Worm (Caenorhabditis elegans) whole organism, L1 larva: Measurements from ENCODE around the gene K10D11.6.

Experiments used
- C04F5.9 ChIP-seq: sonication (generic microtip); optimal IDR thresholded peaks from 2 replicates; lab custom pipeline; 2016; ENCODE audit warnings: missing genetic modification characterization, missing compliant biosample characterization
- C16A3.4 ChIP-seq: fragments of 150-350 bp; optimal IDR thresholded peaks from 2 replicates; lab custom pipeline; 2014; ENCODE audit warnings: missing biosample characterization, missing genetic modification characterization
- F16B12.6 ChIP-seq: fragments of 150-350 bp; optimal IDR thresholded peaks from 2 replicates; lab custom pipeline; 2014; ENCODE audit warnings: missing biosample characterization, missing genetic modification characterization
- Y116A8C.19 ChIP-seq: sonication (generic microtip); optimal IDR thresholded peaks from 2 replicates; lab custom pipeline; 2016; ENCODE audit warnings: missing compliant biosample characterization, missing genetic modification characterization, borderline replicate concordance
- aly-2 ChIP-seq: fragments of 150-350 bp; optimal IDR thresholded peaks from 2 replicates; lab custom pipeline; 2014; ENCODE audit warnings: missing biosample characterization, missing genetic modification characterization
- ceh-8 ChIP-seq: fragments of 200-800 bp; sonication (Bioruptor generic); optimal IDR thresholded peaks from 2 replicates; lab custom pipeline; 2018; ENCODE audit warnings: mild to moderate bottlenecking, missing genetic modification characterization, moderate library complexity, missing compliant biosample characterization
- ceh-82 ChIP-seq, 3 experiments: fragments of 150-350 bp in 1 of 3; sonication (generic microtip) in 2 of 3; optimal IDR thresholded peaks; 2 replicates each; lab custom pipeline; 2014 to 2017; ENCODE audit warnings: missing biosample characterization in 3 of 3, missing genetic modification characterization in 3 of 3
- ces-1 ChIP-seq: fragments of 150-350 bp; optimal IDR thresholded peaks from 2 replicates; lab custom pipeline; 2014; ENCODE audit warnings: missing biosample characterization, missing genetic modification reagents, missing genetic modification characterization
- efl-1 ChIP-seq, 4 experiments: fragments of 150-350 bp; optimal IDR thresholded peaks in 3 of 4; peaks in 1 of 4; 1 replicate in 1 of 4; 2 replicates in 3 of 4; lab custom pipeline; 2014; ENCODE audit warnings: missing biosample characterization in 2 of 4, missing genetic modification characterization in 2 of 4, missing genetic modification reagents in 2 of 4
- egl-13 ChIP-seq: sonication (generic microtip); optimal IDR thresholded peaks from 2 replicates; lab custom pipeline; 2016; ENCODE audit warnings: missing genotype, missing genetic modification reagents, missing genetic modification characterization, missing compliant biosample characterization
- egl-27 ChIP-seq, 2 experiments: fragments of 150-350 bp in 1 of 2; sonication (generic microtip); optimal IDR thresholded peaks; 3 replicates each; lab custom pipeline; 2017 to 2018; ENCODE audit warnings: missing biosample characterization in 2 of 2, missing genetic modification characterization in 2 of 2, missing genetic modification reagents in 2 of 2
- elt-2 ChIP-seq: sonication (generic microtip); optimal IDR thresholded peaks from 2 replicates; lab custom pipeline; 2016; ENCODE audit warnings: missing genetic modification characterization, mild to moderate bottlenecking, inconsistent platforms, missing compliant biosample characterization, missing genetic modification reagents
- ets-5 ChIP-seq: fragments of 200-800 bp; sonication (Bioruptor generic); IDR thresholded peaks from 2 replicates; pipeline ENCODE4 v1.3.6; 2022; ENCODE audit warnings: missing genetic modification characterization, missing compliant biosample characterization
- fkh-10 ChIP-seq: sonication (generic microtip); optimal IDR thresholded peaks from 2 replicates; lab custom pipeline; 2017; ENCODE audit warnings: missing biosample characterization, missing genetic modification reagents, missing genetic modification characterization
- fkh-4 ChIP-seq: sonication (generic microtip); optimal IDR thresholded peaks from 2 replicates; lab custom pipeline; 2016; ENCODE audit warnings: missing compliant biosample characterization, missing genetic modification characterization, borderline replicate concordance
- fkh-8 ChIP-seq: sonication (generic microtip); optimal IDR thresholded peaks from 2 replicates; lab custom pipeline; 2016; ENCODE audit warnings: mild to moderate bottlenecking, missing genetic modification characterization, missing compliant biosample characterization
- hlh-17 ChIP-seq: fragments of 200-800 bp; sonication (Bioruptor generic); optimal IDR thresholded peaks from 2 replicates; lab custom pipeline; 2018; ENCODE audit warnings: missing genetic modification characterization, mild to moderate bottlenecking, missing compliant biosample characterization, moderate library complexity, borderline replicate concordance
- hpl-2 ChIP-seq: fragments of 150-350 bp; optimal IDR thresholded peaks from 2 replicates; lab custom pipeline; 2014; ENCODE audit warnings: missing biosample characterization, missing genetic modification reagents, missing genetic modification characterization
- lin-15B ChIP-seq: fragments of 150-350 bp; sonication (generic microtip); optimal IDR thresholded peaks from 3 replicates; lab custom pipeline; 2014; ENCODE audit warnings: missing biosample characterization, missing genetic modification characterization
- lsy-2 ChIP-seq, 2 experiments: fragments of 150-350 bp; optimal IDR thresholded peaks; 2 replicates each; lab custom pipeline; 2014; ENCODE audit warnings: missing biosample characterization in 2 of 2, missing genetic modification characterization in 2 of 2
- mab-9 ChIP-seq: fragments of 200-800 bp; sonication (Bioruptor generic); IDR thresholded peaks from 2 replicates; pipeline ENCODE4 v1.3.6; 2022; ENCODE audit warnings: missing genetic modification reagents, missing genetic modification characterization, missing compliant biosample characterization
- nhr-11 ChIP-seq: fragments of 150-350 bp; optimal IDR thresholded peaks from 2 replicates; lab custom pipeline; 2014; ENCODE audit warnings: missing biosample characterization, missing genetic modification characterization
- nhr-19 ChIP-seq: fragments of 200-800 bp; sonication (Bioruptor generic); conservative IDR thresholded peaks from 2 replicates; pipeline ENCODE4 v1.3.6; 2022; ENCODE audit warnings: missing genetic modification characterization, missing compliant biosample characterization
- nhr-47 ChIP-seq: sonication (generic microtip); optimal IDR thresholded peaks from 2 replicates; lab custom pipeline; 2016; ENCODE audit warnings: mild to moderate bottlenecking, missing genetic modification characterization, moderate library complexity, missing compliant biosample characterization
- nhr-76 ChIP-seq: sonication (generic microtip); optimal IDR thresholded peaks from 2 replicates; lab custom pipeline; 2017; ENCODE audit warnings: missing biosample characterization, missing genetic modification characterization
- nhr-84 ChIP-seq: sonication (generic microtip); optimal IDR thresholded peaks from 2 replicates; lab custom pipeline; 2017; ENCODE audit warnings: missing biosample characterization, missing genetic modification characterization
- nhr-85 ChIP-seq: sonication (generic microtip); peaks from one replicate; lab custom pipeline; 2016; ENCODE audit warnings: missing genetic modification characterization, inconsistent platforms, missing compliant biosample characterization
- nhr-90 ChIP-seq: sonication (generic microtip); optimal IDR thresholded peaks from 2 replicates; lab custom pipeline; 2016; ENCODE audit warnings: mild to moderate bottlenecking, missing genetic modification characterization, missing compliant biosample characterization; ENCODE audit not compliant: poor library complexity
- pqm-1 ChIP-seq: sonication (generic microtip); optimal IDR thresholded peaks from 3 replicates; lab custom pipeline; 2017; ENCODE audit warnings: missing biosample characterization, missing genetic modification characterization
- skn-1 ChIP-seq: fragments of 150-350 bp; optimal IDR thresholded peaks from 2 replicates; lab custom pipeline; 2014; ENCODE audit warnings: missing biosample characterization, missing genetic modification characterization
- snu-23 ChIP-seq: sonication (generic microtip); optimal IDR thresholded peaks from 2 replicates; lab custom pipeline; 2016; ENCODE audit warnings: missing genetic modification characterization, missing compliant biosample characterization
- sup-37 ChIP-seq: fragments of 200-800 bp; sonication (Bioruptor generic); optimal IDR thresholded peaks from 2 replicates; lab custom pipeline; 2018; ENCODE audit warnings: mild to moderate bottlenecking, missing genetic modification characterization, missing compliant biosample characterization
- tbx-2 ChIP-seq: sonication (generic microtip); optimal IDR thresholded peaks from 2 replicates; lab custom pipeline; 2016; ENCODE audit warnings: missing genetic modification characterization, missing compliant biosample characterization
- unc-130 ChIP-seq: fragments of 150-350 bp; optimal IDR thresholded peaks from 2 replicates; lab custom pipeline; 2017; ENCODE audit warnings: missing biosample characterization, missing genetic modification characterization, inconsistent platforms
- unc-98 ChIP-seq: fragments of 200-800 bp; sonication (Bioruptor generic); IDR thresholded peaks from 2 replicates; pipeline ENCODE4 v1.3.6; 2022; ENCODE audit warnings: missing genetic modification characterization, missing compliant biosample characterization
- vab-15 ChIP-seq: sonication (generic microtip); optimal IDR thresholded peaks from 2 replicates; lab custom pipeline; 2017; ENCODE audit warnings: missing genotype, mild to moderate bottlenecking, missing genetic modification characterization, missing compliant biosample characterization
- xbp-1 ChIP-seq: sonication (generic microtip); optimal IDR thresholded peaks from 2 replicates; lab custom pipeline; 2016; ENCODE audit warnings: missing genetic modification characterization, missing compliant biosample characterization
- zip-4 ChIP-seq: fragments of 200-800 bp; sonication (Bioruptor generic); optimal IDR thresholded peaks from 2 replicates; lab custom pipeline; 2018; ENCODE audit warnings: mild to moderate bottlenecking, missing genetic modification characterization, moderate library complexity, missing compliant biosample characterization
- ztf-4 ChIP-seq: fragments of 150-350 bp; optimal IDR thresholded peaks from 2 replicates; lab custom pipeline; 2014; ENCODE audit warnings: missing biosample characterization, missing genetic modification characterization

The K10D11.6 gene

DNA sequence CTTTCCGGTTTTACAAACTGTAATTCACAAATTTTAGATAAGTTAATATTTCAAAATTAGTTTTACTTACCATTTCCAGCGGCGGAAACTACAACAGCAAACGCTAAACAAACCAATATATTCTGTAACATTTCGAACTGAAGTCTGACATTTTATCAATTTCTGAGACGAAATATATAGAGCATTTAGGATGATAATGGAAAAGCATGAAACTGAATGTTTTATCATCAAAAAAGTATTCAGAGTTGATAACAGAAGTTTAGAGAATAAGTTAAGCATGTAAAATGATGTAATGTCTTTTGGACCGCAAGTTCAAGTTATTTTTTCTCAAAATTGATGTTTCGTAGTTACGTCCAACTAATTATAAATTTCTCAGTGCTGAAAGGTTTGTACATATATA, 20.1 kb downstream of the K10D11.6 start, which contains the start of gene F55G11.2:
F55G11.2 (minus strand) TSS at position 149 of the 400 bp plus-strand sequence.
- TF ChIP-seq efl-1 (optimal IDR thresholded peaks at IDR 0.05; lab: Kevin White, UChicago) = no peak
- TF ChIP-seq efl-1 (GFP tag; optimal IDR thresholded peaks at IDR 0.05 in 1 of 2; lab: Kevin White, UChicago) = peak in 1 of 2 experiments; percentile 87
- peak; percentile 86 for TF ChIP-seq elt-2
- no peak for TF ChIP-seq nhr-85 (tag; lab: Kevin White, UChicago)
- TF ChIP-seq skn-1 (tag; lab: Kevin White, UChicago) = peak; percentile 6

DNA sequence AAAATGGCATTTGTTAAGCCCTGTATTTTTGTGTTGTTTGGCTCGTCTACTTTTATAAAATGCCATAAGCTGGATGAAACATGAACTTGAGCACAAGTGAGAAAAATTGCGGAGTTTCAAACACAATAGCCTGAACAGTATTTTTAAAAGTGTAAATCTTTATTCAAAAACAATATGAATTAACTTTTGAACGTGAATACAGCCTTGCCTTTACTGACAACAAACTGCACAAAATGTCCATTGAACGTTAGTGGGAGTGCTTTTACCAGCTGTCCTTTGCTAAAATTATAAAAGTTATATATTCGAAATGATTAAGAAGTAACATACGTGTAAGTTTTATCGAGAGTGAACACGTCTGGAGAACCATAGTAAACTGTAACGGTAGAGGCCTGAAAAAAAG, 22.0 kb downstream of the K10D11.6 start:
- TF ChIP-seq tbx-2 (tag; lab: Kevin White, UChicago) (no peak), mab-9 (GFP tag; lab: Robert Waterston, UW) (no peak)

DNA sequence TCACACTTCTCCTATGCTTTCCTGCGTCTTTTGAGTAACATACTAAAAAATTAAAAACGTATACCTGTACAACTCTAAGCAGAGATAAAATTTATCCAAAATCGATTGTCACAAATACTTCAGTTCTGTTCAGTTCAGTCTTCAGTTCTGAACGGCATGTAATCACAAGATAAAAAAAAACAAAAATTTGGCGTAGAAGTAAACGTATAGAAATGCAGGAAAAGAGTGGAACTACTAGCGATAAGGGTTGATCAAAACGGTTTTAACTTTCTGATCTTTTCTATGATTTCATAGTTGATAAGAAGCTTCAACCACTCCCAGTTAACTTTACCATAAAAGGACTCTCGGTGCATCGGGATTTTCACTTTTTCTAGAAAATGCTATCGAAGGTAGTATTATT, 24.2 kb downstream of the K10D11.6 start, which contains the start of gene dod-22:
dod-22 (plus strand) TSS at position 301 of the 400 bp plus-strand sequence.
- no peak for TF ChIP-seq nhr-85 (tag; lab: Kevin White, UChicago)
- no peak for TF ChIP-seq fkh-4 (tag; lab: Kevin White, UChicago)
- no peak for TF ChIP-seq nhr-19 (GFP tag; lab: Robert Waterston, UW)
- no peak for TF ChIP-seq pqm-1 (tag; lab: Kevin White, UChicago)
- no peak for TF ChIP-seq mab-9 (GFP tag; lab: Robert Waterston, UW)
- no peak for TF ChIP-seq ces-1
- TF ChIP-seq lin-15B (tag; lab: Kevin White, UChicago) = no peak
- TF ChIP-seq sup-37 (GFP tag; lab: Kevin White, UChicago) = no peak
- TF ChIP-seq xbp-1 = no peak
- TF ChIP-seq nhr-11 = no peak
- no peak for TF ChIP-seq F16B12.6 (tag; lab: Kevin White, UChicago)
- no peak for TF ChIP-seq ceh-8 (GFP tag; lab: Kevin White, UChicago)
- no peak for TF ChIP-seq fkh-8 (tag; lab: Kevin White, UChicago)
- TF ChIP-seq unc-130 (tag; lab: Kevin White, UChicago) = no peak
- no peak for TF ChIP-seq C04F5.9 (tag; lab: Kevin White, UChicago)

DNA sequence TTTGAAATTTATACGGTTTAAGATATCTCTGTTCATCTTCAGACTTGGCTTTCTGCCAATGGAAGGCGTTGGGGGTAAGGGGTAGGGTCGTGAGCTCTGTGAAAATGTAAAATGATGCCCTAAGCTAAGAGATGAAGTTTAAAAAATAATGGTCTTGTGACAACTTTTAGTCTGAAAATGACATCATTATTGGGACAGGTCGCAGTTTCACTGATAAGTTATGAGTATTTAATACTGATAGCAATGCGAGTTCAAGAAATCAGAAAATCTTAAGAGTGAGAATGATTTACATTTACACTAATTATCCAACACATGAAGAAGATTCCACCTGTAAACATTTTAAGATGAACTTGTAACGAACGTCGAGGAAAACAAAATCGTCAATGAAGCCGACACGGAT, 24.6 kb downstream of the K10D11.6 start:
- no peak for TF ChIP-seq efl-1 (optimal IDR thresholded peaks at IDR 0.05; lab: Kevin White, UChicago)
- peak in 1 of 2 experiments; percentile 15 for TF ChIP-seq efl-1 (GFP tag; optimal IDR thresholded peaks at IDR 0.05 in 1 of 2; lab: Kevin White, UChicago)
- TF ChIP-seq ceh-82 (tag; optimal IDR thresholded peaks at IDR 0.05; lab: Kevin White, UChicago) = no peak
- peak; percentile 74 for TF ChIP-seq elt-2
- no peak for TF ChIP-seq ets-5 (GFP tag; lab: Robert Waterston, UW)
- TF ChIP-seq skn-1 (tag; lab: Kevin White, UChicago) = no peak
- no peak for TF ChIP-seq lsy-2 (tag; optimal IDR thresholded peaks at IDR 0.05; lab: Kevin White, UChicago)
- no peak for TF ChIP-seq hpl-2
- no peak for TF ChIP-seq nhr-47
- TF ChIP-seq nhr-76 (tag; lab: Kevin White, UChicago) = no peak

DNA sequence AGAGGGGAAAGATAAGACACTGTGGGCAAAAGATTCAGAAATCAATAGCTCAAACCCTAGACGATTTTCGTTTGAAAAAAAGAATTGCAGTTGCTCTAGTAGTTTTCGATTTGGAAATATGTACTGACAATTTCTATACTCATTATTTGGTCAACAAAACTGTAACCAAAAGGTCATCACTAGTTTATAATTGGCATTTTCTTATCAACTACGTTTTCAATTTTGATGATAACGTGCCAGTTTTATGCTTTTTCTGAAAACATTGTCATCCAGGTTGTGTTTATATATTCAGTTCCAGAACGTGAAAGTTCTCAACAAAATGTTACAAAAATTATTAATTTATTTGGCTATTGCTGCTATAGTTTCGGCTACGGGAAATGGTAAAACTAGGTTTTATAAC, 26.7 kb downstream of the K10D11.6 start, which contains the start of gene F55G11.8:
F55G11.8 (plus strand) TSS at position 245 of the 400 bp plus-strand sequence.
- TF ChIP-seq elt-2 (peak; percentile 65), ceh-8 (GFP tag; lab: Kevin White, UChicago) (no peak), fkh-10 (no peak), hlh-17 (GFP tag; lab: Kevin White, UChicago) (no peak)

DNA sequence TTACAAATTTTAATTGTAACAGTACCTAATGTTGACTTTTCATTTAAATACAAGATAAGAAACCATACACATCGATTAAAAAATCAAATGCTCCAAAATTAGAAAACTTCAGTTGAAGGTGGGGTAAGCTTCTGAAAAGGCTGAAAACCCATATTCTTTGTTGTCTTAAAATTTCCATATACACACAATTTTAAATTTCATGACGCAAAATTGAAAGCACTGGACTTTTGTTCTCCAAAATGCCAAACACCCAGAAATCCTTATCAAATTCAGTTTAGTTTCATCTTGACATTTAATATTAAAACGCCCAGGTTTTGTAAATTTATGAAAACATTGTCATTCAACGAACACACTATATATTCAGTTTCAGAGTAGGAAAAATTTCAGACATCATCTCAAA, 29.1 kb downstream of the K10D11.6 start, which contains the start of gene F55G11.7:
F55G11.7 (plus strand) TSS at position 301 of the 400 bp plus-strand sequence.
- TF ChIP-seq ets-5 (GFP tag; lab: Robert Waterston, UW) = no peak
- no peak for TF ChIP-seq efl-1 (optimal IDR thresholded peaks at IDR 0.05; lab: Kevin White, UChicago)
- TF ChIP-seq efl-1 (GFP tag; optimal IDR thresholded peaks at IDR 0.05 in 1 of 2; lab: Kevin White, UChicago) = peak in 1 of 2 experiments; percentile 56

DNA sequence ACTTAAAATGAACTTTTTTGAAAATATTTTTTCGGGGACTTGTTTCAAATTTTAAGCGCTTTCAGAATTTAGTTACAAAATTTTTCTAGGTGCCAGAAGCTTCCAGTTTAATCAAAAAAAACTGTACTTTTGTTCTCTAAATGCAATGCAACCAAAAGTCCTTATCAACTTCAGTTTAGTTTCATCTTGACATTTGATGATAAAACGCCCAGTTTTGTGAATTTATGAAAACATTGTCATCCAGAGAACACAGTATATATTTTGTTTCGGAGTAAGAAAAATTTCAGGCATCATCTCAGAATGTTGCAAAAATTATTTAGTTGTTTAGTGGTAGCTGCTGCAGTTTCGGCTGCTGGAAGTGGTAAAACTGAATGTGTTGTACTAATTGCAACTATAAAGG, 31.5 kb downstream of the K10D11.6 start, which contains the start of gene F55G11.6:
F55G11.6 (plus strand) TSS at position 301 of the 400 bp plus-strand sequence.
- TF ChIP-seq Y116A8C.19 (tag; lab: Kevin White, UChicago) (no peak), fkh-10 (no peak), egl-13 (tag; lab: Kevin White, UChicago) (no peak), ztf-4 (no peak), elt-2 (no peak), nhr-76 (tag; lab: Kevin White, UChicago) (no peak), zip-4 (no peak), nhr-90 (no peak), C16A3.4 (tag; lab: Kevin White, UChicago) (no peak), C04F5.9 (tag; lab: Kevin White, UChicago) (no peak), aly-2 (no peak), unc-98 (no peak), snu-23 (GFP tag; lab: Kevin White, UChicago) (no peak), egl-27 (tag; optimal IDR thresholded peaks at IDR 0.05; lab: Kevin White, UChicago) (no peak), vab-15 (tag; lab: Kevin White, UChicago) (no peak), nhr-84 (tag; lab: Kevin White, UChicago) (no peak)
